Worm (Caenorhabditis elegans): Measurements from ENCODE around the gene snr-4.

The snr-4 gene

DNA sequence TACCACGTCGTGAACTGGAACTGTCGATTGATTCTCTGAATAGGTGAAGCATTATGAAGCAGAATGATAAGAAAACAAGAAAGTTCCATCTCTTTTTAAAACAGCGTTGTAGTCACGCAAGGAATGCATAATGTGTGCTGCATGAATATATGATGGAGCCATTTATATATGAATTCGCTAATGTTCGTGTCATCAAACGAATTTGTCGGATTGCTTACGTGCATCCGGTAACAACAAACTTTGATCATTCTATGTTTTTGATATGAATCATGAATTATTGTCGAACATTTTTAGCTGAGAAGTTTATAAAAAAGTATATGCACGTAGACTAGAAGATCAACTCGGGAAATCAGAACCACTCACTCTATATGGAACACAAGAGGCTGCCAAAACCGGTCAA, 17.9 kb upstream of the snr-4 start:
- TF ChIP-seq egl-27 (tag; optimal IDR thresholded peaks at IDR 0.05) (no peak), lin-13 (GFP tag; optimal IDR thresholded peaks at IDR 0.05) (no peak)

- TF ChIP-seq peb-1 (tag; optimal IDR thresholded peaks at IDR 0.05) (no peak), mab-5 (tag; optimal IDR thresholded peaks at IDR 0.05) (no peak), R02D3.7 (tag; optimal IDR thresholded peaks at IDR 0.05) (no peak), mdl-1 (tag; optimal IDR thresholded peaks at IDR 0.05) (no peak), ama-1 (optimal IDR thresholded peaks at IDR 0.05) (no peak), unc-62 (GFP tag; optimal IDR thresholded peaks at IDR 0.05) (no peak), blmp-1 (tag; optimal IDR thresholded peaks at IDR 0.05; ENCODE audit: insufficient read depth) (no peak), lsy-2 (tag; optimal IDR thresholded peaks at IDR 0.05) (no peak), lin-13 (GFP tag; optimal IDR thresholded peaks at IDR 0.05) (no peak), snpc-4 (tag; optimal IDR thresholded peaks at IDR 0.05) (no peak), ztf-4 (tag; optimal IDR thresholded peaks at IDR 0.05) (no peak), nhr-237 (tag; optimal IDR thresholded peaks at IDR 0.05) (no peak), nhr-23 (tag; optimal IDR thresholded peaks at IDR 0.05) (no peak), sma-9 (GFP tag; optimal IDR thresholded peaks at IDR 0.05) (no peak), sma-9 (tag; optimal IDR thresholded peaks at IDR 0.05) (no peak), ztf-11 (tag; optimal IDR thresholded peaks at IDR 0.05) (no peak), skn-1 (tag; optimal IDR thresholded peaks at IDR 0.05) (no peak), crh-2 (tag; optimal IDR thresholded peaks at IDR 0.05) (no peak), gmeb-1 (tag; optimal IDR thresholded peaks at IDR 0.05) (no peak), nhr-10 (tag; optimal IDR thresholded peaks at IDR 0.05) (no peak), dmd-4 (tag; optimal IDR thresholded peaks at IDR 0.05) (no peak)
Observed at ce11 chrV:11995862-11996261, 16.3 kb upstream of the snr-4 start, which contains the start of gene C52E4.12. Gene C52E4.12 (plus strand): TSS chrV:11996162.

DNA sequence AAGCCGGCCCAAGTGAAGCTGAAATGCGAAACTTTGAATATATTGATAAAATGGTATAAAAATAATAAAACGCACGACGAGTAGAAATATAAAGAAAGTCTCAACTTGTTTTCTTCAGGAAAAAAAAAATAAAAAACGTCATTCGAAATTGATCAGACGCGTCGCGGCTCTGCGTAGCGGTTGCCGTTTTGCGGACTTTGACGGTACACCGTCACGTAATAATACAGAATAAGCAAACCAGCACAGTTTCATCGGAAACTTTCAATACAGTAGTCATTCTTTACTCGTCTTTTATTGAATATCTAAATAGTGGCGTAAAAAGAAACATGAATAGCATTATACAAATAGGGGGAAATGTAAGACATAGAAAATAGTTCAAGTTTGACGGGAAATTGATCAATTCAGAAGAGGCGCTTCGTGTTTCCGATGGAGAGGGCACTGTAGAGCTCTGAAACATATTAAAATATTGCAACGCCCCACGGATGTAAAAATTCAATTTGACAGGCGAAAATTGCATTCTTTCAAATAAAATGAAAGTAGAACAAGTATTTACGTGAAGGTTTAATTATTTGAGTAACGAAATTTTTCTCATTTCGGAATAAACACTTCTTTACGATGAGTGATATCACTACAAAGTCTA, 14.3 kb upstream of the snr-4 start, which contains the start of the genes cyl-1 and C52E4.7:
Gene cyl-1 (minus strand): TSS at position 18 of the 640 bp plus-strand sequence.
Gene C52E4.7 (plus strand): TSS at position 590 of the 640 bp plus-strand sequence.
- TF ChIP-seq egl-27 (tag; optimal IDR thresholded peaks at IDR 0.05) = no peak
- no peak for TF ChIP-seq mbf-1 (tag; optimal IDR thresholded peaks at IDR 0.05)
- TF ChIP-seq unc-55 (GFP tag; optimal IDR thresholded peaks at IDR 0.05) = peak; percentile 65
- TF ChIP-seq nhr-237 (tag; optimal IDR thresholded peaks at IDR 0.05) = no peak
- no peak for TF ChIP-seq nhr-6 (tag; optimal IDR thresholded peaks at IDR 0.05)
- TF ChIP-seq zag-1 (tag; optimal IDR thresholded peaks at IDR 0.05) = no peak
- TF ChIP-seq ama-1 (optimal IDR thresholded peaks at IDR 0.05) = peak; percentile 16
- no peak for TF ChIP-seq F13H6.1 (tag; optimal IDR thresholded peaks at IDR 0.05)
- TF ChIP-seq elt-1 (tag; optimal IDR thresholded peaks at IDR 0.05) = no peak
- TF ChIP-seq unc-39 (tag; optimal IDR thresholded peaks at IDR 0.05) = no peak
- peak; percentile 75 for TF ChIP-seq snpc-4 (tag; optimal IDR thresholded peaks at IDR 0.05)
- no peak for TF ChIP-seq sma-3 (GFP tag; optimal IDR thresholded peaks at IDR 0.05)
- no peak for TF ChIP-seq nhr-77 (tag; optimal IDR thresholded peaks at IDR 0.05)
- TF ChIP-seq skn-1 (tag; optimal IDR thresholded peaks at IDR 0.05) = no peak
- TF ChIP-seq lsy-2 (tag; optimal IDR thresholded peaks at IDR 0.05) = peak in 1 of 2 experiments; percentile 73
- no peak for TF ChIP-seq dmd-4 (tag; optimal IDR thresholded peaks at IDR 0.05)
- TF ChIP-seq ztf-4 (tag; optimal IDR thresholded peaks at IDR 0.05) = no peak
- peak; percentile 1 for TF ChIP-seq lin-11 (tag; optimal IDR thresholded peaks at IDR 0.05)
- peak; percentile 56 for TF ChIP-seq nhr-129 (tag; optimal IDR thresholded peaks at IDR 0.05)
- TF ChIP-seq crh-2 (tag; optimal IDR thresholded peaks at IDR 0.05) = peak; percentile 70
- TF ChIP-seq nhr-12 (tag; optimal IDR thresholded peaks at IDR 0.05) = no peak
- no peak for TF ChIP-seq nhr-10 (tag; optimal IDR thresholded peaks at IDR 0.05)
- no peak for TF ChIP-seq ceh-16 (tag; optimal IDR thresholded peaks at IDR 0.05)
- no peak for TF ChIP-seq aly-2 (tag; optimal IDR thresholded peaks at IDR 0.05)
- no peak for TF ChIP-seq unc-62 (GFP tag; optimal IDR thresholded peaks at IDR 0.05)
- no peak for TF ChIP-seq nhr-11 (tag; optimal IDR thresholded peaks at IDR 0.05)
- TF ChIP-seq ceh-82 (tag; optimal IDR thresholded peaks at IDR 0.05) = no peak
- TF ChIP-seq mab-5 (tag; optimal IDR thresholded peaks at IDR 0.05) = no peak
- no peak for TF ChIP-seq nhr-25 (tag; optimal IDR thresholded peaks at IDR 0.05)
- TF ChIP-seq mdl-1 (tag; optimal IDR thresholded peaks at IDR 0.05) = no peak
- TF ChIP-seq nhr-21 (tag; optimal IDR thresholded peaks at IDR 0.05) = no peak
- TF ChIP-seq fos-1 (tag; optimal IDR thresholded peaks at IDR 0.05) = peak; percentile 39
- TF ChIP-seq gmeb-1 (tag; optimal IDR thresholded peaks at IDR 0.05) = peak; percentile 38
- no peak for TF ChIP-seq peb-1 (tag; optimal IDR thresholded peaks at IDR 0.05)
- TF ChIP-seq sma-9 (GFP tag; optimal IDR thresholded peaks at IDR 0.05) = peak; percentile 34
- TF ChIP-seq sma-9 (tag; optimal IDR thresholded peaks at IDR 0.05) = no peak
- no peak for TF ChIP-seq lin-39 (tag; optimal IDR thresholded peaks at IDR 0.05)
- no peak for TF ChIP-seq ztf-11 (tag; optimal IDR thresholded peaks at IDR 0.05)
- no peak for TF ChIP-seq R02D3.7 (tag; optimal IDR thresholded peaks at IDR 0.05)
- no peak for TF ChIP-seq nhr-23 (tag; optimal IDR thresholded peaks at IDR 0.05)
- no peak for TF ChIP-seq ztf-1 (GFP tag; conservative IDR thresholded peaks at IDR 0.05)
- TF ChIP-seq lin-13 (GFP tag; optimal IDR thresholded peaks at IDR 0.05) = peak; percentile 45
- no peak for TF ChIP-seq blmp-1 (tag; optimal IDR thresholded peaks at IDR 0.05; ENCODE audit: insufficient read depth)
- no peak for TF ChIP-seq elt-3 (tag; optimal IDR thresholded peaks at IDR 0.05)
- TF ChIP-seq alr-1 (tag; optimal IDR thresholded peaks at IDR 0.05) = no peak
- no peak for TF ChIP-seq ZK546.5 (tag; optimal IDR thresholded peaks at IDR 0.05)
- no peak for TF ChIP-seq sem-4 (tag; optimal IDR thresholded peaks at IDR 0.05)
